Fruit fly (Drosophila melanogaster) whole organism, embryonic: ENCODE measurements around the gene CG31908.

Experiments
- ATbp ChIP-seq: fragments of 200-800 bp; sonication (Bioruptor generic); optimal IDR thresholded peaks from 2 replicates; lab custom pipeline; 2017; ENCODE audit warnings: missing biosample characterization, mild to moderate bottlenecking, missing genetic modification characterization, missing genetic modification reagents
- Abd-B ChIP-seq: fragments of 200-800 bp; sonication (Bioruptor generic); optimal IDR thresholded peaks from 2 replicates; lab custom pipeline; 2018; ENCODE audit warnings: missing biosample characterization, mild to moderate bottlenecking, missing genetic modification characterization, moderate library complexity
- Ada2b ChIP-seq: fragments of 200-800 bp; sonication (Bioruptor generic); IDR thresholded peaks from 2 replicates; pipeline ENCODE4 v1.3.6; 2022; ENCODE audit warnings: missing biosample characterization, missing genetic modification characterization
- CG10959 ChIP-seq: fragments of 200-800 bp; sonication (Bioruptor generic); IDR thresholded peaks from 2 replicates; pipeline ENCODE4 v1.3.6; 2022; ENCODE audit warnings: missing biosample characterization, missing genetic modification characterization
- CG11085 ChIP-seq: fragments of 200-800 bp; sonication (Bioruptor generic); IDR thresholded peaks from 2 replicates; pipeline ENCODE4 v1.3.6; 2022; ENCODE audit warnings: missing biosample characterization, missing genetic modification characterization
- CG11695 ChIP-seq: fragments of 200-800 bp; sonication (Bioruptor generic); IDR thresholded peaks from 3 replicates; pipeline ENCODE4 v1.3.6; 2022; ENCODE audit warnings: missing biosample characterization, missing genetic modification characterization
- CG12942 ChIP-seq: fragments of 200-800 bp; sonication (Bioruptor generic); optimal IDR thresholded peaks from 3 replicates; lab custom pipeline; 2016; ENCODE audit warnings: missing biosample characterization, missing genetic modification characterization
- CG14860 ChIP-seq: fragments of 200-800 bp; sonication (Bioruptor generic); IDR thresholded peaks from 3 replicates; pipeline ENCODE4 v1.3.6; 2022; ENCODE audit warnings: missing biosample characterization, missing genetic modification characterization; ENCODE audit not compliant: partially characterized antibody
- CG1792 ChIP-seq: fragments of 200-800 bp; sonication (Bioruptor generic); optimal IDR thresholded peaks from 2 replicates; lab custom pipeline; 2016; ENCODE audit warnings: missing biosample characterization, missing genetic modification characterization
- CG1832 ChIP-seq: fragments of 200-800 bp; sonication (Bioruptor generic); optimal IDR thresholded peaks from 2 replicates; lab custom pipeline; 2017; ENCODE audit warnings: missing biosample characterization, mild to moderate bottlenecking, missing genetic modification characterization, inconsistent platforms
- CG2199 ChIP-seq: fragments of 200-800 bp; sonication (Bioruptor generic); IDR thresholded peaks from 3 replicates; pipeline ENCODE4 v1.3.6; 2022; ENCODE audit warnings: missing biosample characterization, missing genetic modification characterization
- CG2875 ChIP-seq: fragments of 200-800 bp; sonication (Bioruptor generic); optimal IDR thresholded peaks from 2 replicates; lab custom pipeline; 2017; ENCODE audit warnings: missing biosample characterization, mild to moderate bottlenecking, missing genetic modification characterization, missing genetic modification reagents
- CG2889 ChIP-seq: fragments of 200-800 bp; sonication (Bioruptor generic); IDR thresholded peaks from 3 replicates; pipeline ENCODE4 v1.3.6; 2022; ENCODE audit warnings: missing biosample characterization, missing genetic modification characterization
- CG30403 ChIP-seq: fragments of 200-800 bp; sonication (Bioruptor generic); optimal IDR thresholded peaks from 3 replicates; lab custom pipeline; 2016; ENCODE audit warnings: missing biosample characterization, missing genetic modification characterization
- CG31365 ChIP-seq: fragments of 200-800 bp; sonication (Bioruptor generic); optimal IDR thresholded peaks from 2 replicates; lab custom pipeline; 2018; ENCODE audit warnings: missing biosample characterization, mild to moderate bottlenecking, missing genetic modification characterization
- CG4404 ChIP-seq: fragments of 200-800 bp; sonication (Bioruptor generic); IDR thresholded peaks from 2 replicates; pipeline ENCODE4 v1.3.6; 2022; ENCODE audit warnings: missing biosample characterization, missing genetic modification characterization
- CG4617 ChIP-seq: fragments of 200-800 bp; sonication (Bioruptor generic); optimal IDR thresholded peaks from 3 replicates; lab custom pipeline; 2016; ENCODE audit warnings: missing biosample characterization, missing genetic modification characterization, borderline replicate concordance
- CG5245 ChIP-seq: fragments of 200-800 bp; sonication (Bioruptor generic); optimal IDR thresholded peaks from 3 replicates; lab custom pipeline; 2016; ENCODE audit warnings: missing biosample characterization, missing genetic modification characterization
- CG6813 ChIP-seq: fragments of 200-800 bp; sonication (Bioruptor generic); optimal IDR thresholded peaks from 2 replicates; lab custom pipeline; 2017; ENCODE audit warnings: missing biosample characterization, missing genetic modification characterization, mild to moderate bottlenecking, moderate library complexity, missing genetic modification reagents
- CG7928 ChIP-seq: fragments of 200-800 bp; sonication (Bioruptor generic); optimal IDR thresholded peaks from 2 replicates; lab custom pipeline; 2017; ENCODE audit warnings: missing biosample characterization, mild to moderate bottlenecking, missing genetic modification characterization
- CG7963 ChIP-seq: fragments of 200-800 bp; sonication (Bioruptor generic); IDR thresholded peaks from 3 replicates; pipeline ENCODE4 v1.3.6; 2022; ENCODE audit warnings: missing biosample characterization, missing genetic modification characterization; ENCODE audit not compliant: partially characterized antibody
- CG8290 ChIP-seq, 3 experiments: fragments of 200-800 bp; sonication (Bioruptor generic); optimal IDR thresholded peaks; 2 replicates each; lab custom pipeline; 2016 to 2019; ENCODE audit warnings: missing biosample characterization in 3 of 3, missing genetic modification characterization in 3 of 3, mild to moderate bottlenecking in 2 of 3, moderate library complexity in 1 of 3
- CG8944 ChIP-seq: fragments of 200-800 bp; sonication (Bioruptor generic); optimal IDR thresholded peaks from 3 replicates; lab custom pipeline; 2016; ENCODE audit warnings: missing biosample characterization, missing genetic modification characterization
- CG9876 ChIP-seq: fragments of 200-800 bp; sonication (Bioruptor generic); optimal IDR thresholded peaks from 2 replicates; lab custom pipeline; 2016; ENCODE audit warnings: missing biosample characterization, missing genetic modification characterization
- CG9932 ChIP-seq: fragments of 200-800 bp; sonication (Bioruptor generic); IDR thresholded peaks from 2 replicates; pipeline ENCODE4 v1.3.6; 2022; ENCODE audit warnings: missing biosample characterization, missing genetic modification characterization
- H2.0 ChIP-seq: fragments of 200-800 bp; sonication (Bioruptor generic); IDR thresholded peaks from 2 replicates; pipeline ENCODE4 v1.3.6; 2022; ENCODE audit warnings: missing biosample characterization, missing genetic modification characterization
- HLH3B ChIP-seq: fragments of 200-800 bp; sonication (Bioruptor generic); IDR thresholded peaks from 2 replicates; pipeline ENCODE4 v1.3.6; 2022; ENCODE audit warnings: missing biosample characterization, missing genetic modification characterization
- NfI ChIP-seq: fragments of 200-800 bp; sonication (Bioruptor generic); optimal IDR thresholded peaks from 3 replicates; lab custom pipeline; 2018; ENCODE audit warnings: missing biosample characterization, mild to moderate bottlenecking, missing genetic modification characterization, moderate library complexity
- Oli ChIP-seq: fragments of 200-800 bp; sonication (Bioruptor generic); optimal IDR thresholded peaks from 2 replicates; lab custom pipeline; 2018; ENCODE audit warnings: missing biosample characterization, mild to moderate bottlenecking, missing genetic modification characterization, moderate library complexity
- Six4 ChIP-seq: fragments of 200-800 bp; sonication (Bioruptor generic); optimal IDR thresholded peaks from 2 replicates; lab custom pipeline; 2016; ENCODE audit warnings: missing biosample characterization, missing genetic modification characterization
- Spps ChIP-seq: fragments of 200-800 bp; sonication (Bioruptor generic); optimal IDR thresholded peaks from 2 replicates; lab custom pipeline; 2018; ENCODE audit warnings: missing biosample characterization, mild to moderate bottlenecking, missing genetic modification characterization
- amos ChIP-seq: fragments of 200-800 bp; sonication (Bioruptor generic); IDR thresholded peaks from 2 replicates; pipeline ENCODE4 v1.3.6; 2022; ENCODE audit warnings: missing biosample characterization, missing genetic modification characterization; ENCODE audit not compliant: partially characterized antibody
- ase ChIP-seq: fragments of 200-800 bp; sonication (Bioruptor generic); IDR thresholded peaks from 3 replicates; pipeline ENCODE4 v1.3.6; 2022; ENCODE audit warnings: missing biosample characterization, missing genetic modification characterization
- dmrt99B ChIP-seq: fragments of 200-800 bp; sonication (Bioruptor generic); optimal IDR thresholded peaks from 2 replicates; lab custom pipeline; 2018; ENCODE audit warnings: missing biosample characterization, mild to moderate bottlenecking, missing genetic modification characterization, moderate library complexity
- exex ChIP-seq: fragments of 200-800 bp; sonication (Bioruptor generic); optimal IDR thresholded peaks from 4 replicates; lab custom pipeline; 2018; ENCODE audit warnings: missing biosample characterization, mild to moderate bottlenecking, missing genetic modification characterization, moderate library complexity
- fd96Cb ChIP-seq: fragments of 200-800 bp; sonication (Bioruptor generic); optimal IDR thresholded peaks from 2 replicates; lab custom pipeline; 2018; ENCODE audit warnings: missing biosample characterization, mild to moderate bottlenecking, missing genetic modification characterization, moderate library complexity
- gcm2 ChIP-seq: fragments of 200-800 bp; sonication (Bioruptor generic); optimal IDR thresholded peaks from 2 replicates; lab custom pipeline; 2016; ENCODE audit warnings: missing biosample characterization, missing genetic modification characterization
- grn ChIP-seq: fragments of 200-800 bp; sonication (Bioruptor generic); optimal IDR thresholded peaks from 3 replicates; lab custom pipeline; 2017; ENCODE audit warnings: missing biosample characterization, missing genetic modification characterization
- gsb-n ChIP-seq: fragments of 200-800 bp; sonication (Bioruptor generic); optimal IDR thresholded peaks from 3 replicates; lab custom pipeline; 2018; ENCODE audit warnings: missing biosample characterization, mild to moderate bottlenecking, missing genetic modification characterization
- jigr1 ChIP-seq: fragments of 200-800 bp; sonication (Bioruptor generic); IDR thresholded peaks from 3 replicates; pipeline ENCODE4 v1.3.6; 2022; ENCODE audit warnings: missing biosample characterization, missing genetic modification characterization
- mld ChIP-seq: fragments of 200-800 bp; sonication (Bioruptor generic); IDR thresholded peaks from 3 replicates; pipeline ENCODE4 v1.3.6; 2022; ENCODE audit warnings: missing biosample characterization, missing genetic modification characterization; ENCODE audit not compliant: partially characterized antibody
- pros ChIP-seq: fragments of 200-800 bp; sonication (Bioruptor generic); optimal IDR thresholded peaks from 3 replicates; lab custom pipeline; 2019; ENCODE audit warnings: missing biosample characterization, mild to moderate bottlenecking, missing genetic modification characterization, moderate library complexity
- pzg ChIP-seq: fragments of 200-800 bp; sonication (Bioruptor generic); optimal IDR thresholded peaks from 3 replicates; lab custom pipeline; 2018; ENCODE audit warnings: missing biosample characterization, mild to moderate bottlenecking, missing genetic modification characterization, moderate library complexity
- rib ChIP-seq: fragments of 200-800 bp; sonication (Bioruptor generic); IDR thresholded peaks from 2 replicates; pipeline ENCODE4 v1.3.6; 2022; ENCODE audit warnings: missing biosample characterization, missing genetic modification characterization
- row ChIP-seq: fragments of 200-800 bp; sonication (Bioruptor generic); IDR thresholded peaks from 3 replicates; pipeline ENCODE4 v1.3.6; 2022; ENCODE audit warnings: missing biosample characterization, missing genetic modification characterization
- salm ChIP-seq: fragments of 200-800 bp; sonication (Bioruptor generic); optimal IDR thresholded peaks from 2 replicates; lab custom pipeline; 2018; ENCODE audit warnings: missing biosample characterization, mild to moderate bottlenecking, missing genetic modification characterization
- tna ChIP-seq: fragments of 200-800 bp; sonication (Bioruptor generic); IDR thresholded peaks from 2 replicates; pipeline ENCODE4 v1.3.6; 2022; ENCODE audit warnings: missing biosample characterization, missing genetic modification characterization; ENCODE audit not compliant: partially characterized antibody
- toy ChIP-seq: fragments of 200-800 bp; sonication (Bioruptor generic); IDR thresholded peaks from 2 replicates; pipeline ENCODE4 v1.3.6; 2022; ENCODE audit warnings: missing biosample characterization, missing genetic modification characterization
- unc-4 ChIP-seq: fragments of 200-800 bp; sonication (Bioruptor generic); IDR thresholded peaks from 2 replicates; pipeline ENCODE4 v1.3.6; 2022; ENCODE audit warnings: missing biosample characterization, missing genetic modification characterization; ENCODE audit not compliant: partially characterized antibody
- zen2 ChIP-seq: fragments of 200-800 bp; sonication (Bioruptor generic); IDR thresholded peaks from 3 replicates; pipeline ENCODE4 v1.3.6; 2022; ENCODE audit warnings: missing biosample characterization, missing genetic modification characterization; ENCODE audit not compliant: partially characterized antibody

CG31908 gene

DNA sequence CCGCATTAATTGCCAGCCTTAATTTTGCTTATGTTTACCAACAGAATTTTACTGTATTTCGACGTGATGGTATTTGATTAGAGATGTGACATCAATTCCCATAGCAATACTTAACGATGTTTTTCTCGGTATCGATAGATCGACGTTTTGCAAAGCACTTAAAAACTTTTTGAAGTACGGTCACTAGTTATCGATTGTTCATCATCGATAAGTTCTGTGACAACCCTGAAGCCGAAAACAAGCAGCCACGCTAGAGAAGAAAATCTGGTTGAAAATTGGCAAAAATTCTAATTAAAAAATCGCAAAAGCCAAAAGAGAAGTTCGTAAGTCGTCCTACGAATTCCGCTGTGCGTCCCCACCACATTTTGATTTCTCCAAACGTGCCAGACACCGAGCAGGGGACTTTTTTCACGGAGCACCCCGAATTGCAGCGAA lies 5.3 kb upstream of the CG31908 start, which contains the start of the genes Rab30 and Caper (continued):
- peak; percentile 40 for TF ChIP-seq CG1792 (GFP tag; lab: Kevin White, UChicago)
- TF ChIP-seq HLH3B, result 0 out of 2 replicates have a peak, but pooled peaks have one; percentile 28
- TF ChIP-seq NfI, result peak; percentile 47
- peak; percentile 96 for TF ChIP-seq tna
- no peak for TF ChIP-seq ase
- no peak for TF ChIP-seq Oli (tag; lab: Kevin White, UChicago)
- TF ChIP-seq CG14860 (GFP tag; lab: Robert Waterston, UW), result peak; percentile 98
- TF ChIP-seq salm (tag; lab: Kevin White, UChicago), result peak; percentile 19
- TF ChIP-seq fd96Cb (tag; lab: Kevin White, UChicago), result no peak
- no peak for TF ChIP-seq CG11085
- peak; percentile 72 for TF ChIP-seq row (GFP tag; lab: Robert Waterston, UW)
- TF ChIP-seq gsb-n (tag; lab: Kevin White, UChicago), result no peak
- TF ChIP-seq amos, result peak; percentile 99
- peak; percentile 98 for TF ChIP-seq unc-4 (GFP tag; lab: Robert Waterston, UW)
- peak; percentile 40; the same call in 1 of the 2 replicates for TF ChIP-seq Ada2b (GFP tag; lab: Robert Waterston, UW)
- no peak for TF ChIP-seq CG6813 (GFP tag; lab: Kevin White, UChicago)
- TF ChIP-seq mld (GFP tag; lab: Robert Waterston, UW), result peak; percentile 99
- no peak for TF ChIP-seq ATbp (GFP tag; lab: Kevin White, UChicago)
- peak; percentile 74 for TF ChIP-seq Abd-B
- TF ChIP-seq CG11695 (GFP tag; lab: Robert Waterston, UW), result no peak
- TF ChIP-seq CG2199 (GFP tag; lab: Robert Waterston, UW), result no peak
- TF ChIP-seq CG8944 (GFP tag; lab: Kevin White, UChicago), result peak; percentile 53
- TF ChIP-seq dmrt99B (tag; lab: Kevin White, UChicago), result no peak
- TF ChIP-seq Six4 (GFP tag; lab: Kevin White, UChicago), result peak; percentile 55
- no peak for TF ChIP-seq Spps (tag; lab: Kevin White, UChicago)
- peak; percentile 13 for TF ChIP-seq CG5245
- TF ChIP-seq CG8290 (GFP tag; optimal IDR thresholded peaks at IDR 0.05; lab: Kevin White, UChicago), result peak; percentile 61
- TF ChIP-seq CG8290 (tag; optimal IDR thresholded peaks at IDR 0.05; lab: Kevin White, UChicago), result peak in 1 of 2 experiments; percentile 87
- peak; percentile 94 for TF ChIP-seq pzg (GFP tag; lab: Kevin White, UChicago)
- TF ChIP-seq CG9876 (GFP tag; lab: Kevin White, UChicago), result no peak
- no peak for TF ChIP-seq toy (GFP tag; lab: Robert Waterston, UW)
- peak; percentile 54; the same call in 1 of the 2 replicates for TF ChIP-seq rib (GFP tag; lab: Robert Waterston, UW)
- TF ChIP-seq CG1832 (GFP tag; lab: Kevin White, UChicago), result no peak
- peak; percentile 23 for TF ChIP-seq exex (tag; lab: Kevin White, UChicago)
- TF ChIP-seq H2.0 (GFP tag; lab: Robert Waterston, UW), result peak; percentile 53
- TF ChIP-seq CG2889 (GFP tag; lab: Robert Waterston, UW), result no peak
- no peak for TF ChIP-seq gcm2 (GFP tag; lab: Kevin White, UChicago)
- TF ChIP-seq grn (GFP tag; lab: Kevin White, UChicago), result peak; percentile 3
- TF ChIP-seq CG30403, result peak; percentile 69
- TF ChIP-seq CG4617 (GFP tag; lab: Kevin White, UChicago), result peak; percentile 91
- TF ChIP-seq CG31365 (tag; lab: Kevin White, UChicago), result no peak
- TF ChIP-seq CG7928, result peak; percentile 55
- TF ChIP-seq CG12942, result peak; percentile 43
- TF ChIP-seq CG7963 (GFP tag; lab: Robert Waterston, UW), result peak; percentile 98
- no peak for TF ChIP-seq jigr1 (GFP tag; lab: Robert Waterston, UW)
- TF ChIP-seq pros (GFP tag; lab: Kevin White, UChicago), result no peak
- no peak for TF ChIP-seq CG4404 (GFP tag; lab: Robert Waterston, UW)
- TF ChIP-seq zen2, result peak; percentile 99
- no peak for TF ChIP-seq CG10959
- TF ChIP-seq CG2875 (GFP tag; lab: Kevin White, UChicago), result no peak
- TF ChIP-seq CG9932 (GFP tag; lab: Robert Waterston, UW), result peak; percentile 95
